Fruit fly (Drosophila melanogaster) whole organism, embryonic: Measurements from ENCODE around the gene CG32371.

ENCODE experiments used
- CG7963 ChIP-seq: fragments of 200-800 bp; sonication (Bioruptor generic); IDR thresholded peaks from 3 replicates; pipeline ENCODE4 v1.3.6; 2022; ENCODE audit warnings: missing biosample characterization, missing genetic modification characterization; ENCODE audit not compliant: partially characterized antibody
- Nf-YA ChIP-seq: fragments of 200-800 bp; sonication (Bioruptor generic); IDR thresholded peaks from 2 replicates; pipeline ENCODE4 v1.3.6; 2022; ENCODE audit warnings: missing biosample characterization, missing genetic modification characterization
- da ChIP-seq: fragments of 200-800 bp; sonication (Bioruptor generic); optimal IDR thresholded peaks from 2 replicates; lab custom pipeline; 2016; ENCODE audit warnings: missing biosample characterization, missing genetic modification characterization

DNA sequence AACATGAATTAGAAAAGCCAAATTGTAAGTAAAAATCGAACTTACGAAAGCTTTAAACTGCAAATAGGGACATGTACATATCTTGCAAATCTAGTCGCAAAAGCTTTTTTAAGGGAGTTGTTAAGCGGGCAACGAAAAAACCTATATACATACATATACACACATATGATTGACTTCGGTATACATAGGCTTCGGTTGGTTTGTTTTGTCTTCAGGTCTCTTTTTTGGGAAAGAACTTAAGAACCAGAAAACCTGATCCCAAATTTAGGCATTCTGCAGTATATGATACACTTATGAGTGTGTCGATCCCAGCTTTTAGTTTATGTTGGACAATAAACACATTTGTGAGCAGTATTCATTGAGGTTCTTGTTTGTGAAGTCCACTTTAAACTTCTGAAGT lies 41.5 kb downstream of the CG32371 start:
- no peak for TF ChIP-seq CG7963
- no peak for TF ChIP-seq da (GFP tag; lab: Kevin White, UChicago)
- no peak for TF ChIP-seq Nf-YA
